Fruit fly (Drosophila melanogaster) whole organism, embryonic: ENCODE measurements around the gene nonC.

Experiments
- B-H1 ChIP-seq: fragments of 200-800 bp; sonication (Bioruptor generic); IDR thresholded peaks from 3 replicates; pipeline ENCODE4 v1.3.6; 2022; ENCODE audit warnings: missing biosample characterization, missing genetic modification characterization
- BEAF-32 ChIP-seq: fragments of 200-800 bp; sonication (Bioruptor generic); optimal IDR thresholded peaks from 3 replicates; lab custom pipeline; 2017; ENCODE audit warnings: missing biosample characterization, missing genetic modification characterization, mild to moderate bottlenecking, moderate library complexity, missing genetic modification reagents
- CG10209 ChIP-seq: fragments of 200-800 bp; sonication (Bioruptor generic); optimal IDR thresholded peaks from 3 replicates; lab custom pipeline; 2017; ENCODE audit warnings: missing biosample characterization, mild to moderate bottlenecking, missing genetic modification characterization, missing genetic modification reagents
- CG10431 ChIP-seq: fragments of 200-800 bp; sonication (Bioruptor generic); optimal IDR thresholded peaks from 3 replicates; lab custom pipeline; 2018; ENCODE audit warnings: missing biosample characterization, mild to moderate bottlenecking, missing genetic modification characterization
- CG10959 ChIP-seq: fragments of 200-800 bp; sonication (Bioruptor generic); IDR thresholded peaks from 2 replicates; pipeline ENCODE4 v1.3.6; 2022; ENCODE audit warnings: missing biosample characterization, missing genetic modification characterization
- CG12391 ChIP-seq: fragments of 200-800 bp; sonication (Bioruptor generic); optimal IDR thresholded peaks from 3 replicates; lab custom pipeline; 2018; ENCODE audit warnings: missing biosample characterization, mild to moderate bottlenecking, missing genetic modification characterization, moderate library complexity
- CG12769 ChIP-seq: fragments of 200-800 bp; sonication (Bioruptor generic); optimal IDR thresholded peaks from 2 replicates; lab custom pipeline; 2019; ENCODE audit warnings: missing biosample characterization, mild to moderate bottlenecking, missing genetic modification characterization, moderate library complexity
- CG13424 ChIP-seq: fragments of 200-800 bp; sonication (Bioruptor generic); optimal IDR thresholded peaks from 2 replicates; lab custom pipeline; 2019; ENCODE audit warnings: missing biosample characterization, mild to moderate bottlenecking, missing genetic modification characterization, moderate library complexity
- CG15601 ChIP-seq: fragments of 200-800 bp; sonication (Bioruptor generic); optimal IDR thresholded peaks from 3 replicates; lab custom pipeline; 2019; ENCODE audit warnings: missing biosample characterization, mild to moderate bottlenecking, missing genetic modification characterization, moderate library complexity
- CG17361 ChIP-seq: fragments of 200-800 bp; sonication (Bioruptor generic); IDR thresholded peaks from 3 replicates; pipeline ENCODE4 v1.3.6; 2022; ENCODE audit warnings: missing biosample characterization, missing genetic modification characterization
- CG18011 ChIP-seq: fragments of 200-800 bp; sonication (Bioruptor generic); optimal IDR thresholded peaks from 2 replicates; lab custom pipeline; 2017; ENCODE audit warnings: missing biosample characterization, missing genetic modification characterization, mild to moderate bottlenecking, moderate library complexity, missing genotype
- CG18476 ChIP-seq: fragments of 200-800 bp; sonication (Bioruptor generic); optimal IDR thresholded peaks from 2 replicates; lab custom pipeline; 2016; ENCODE audit warnings: missing biosample characterization, mild to moderate bottlenecking, missing genetic modification characterization
- CG2678 ChIP-seq: fragments of 200-800 bp; sonication (Bioruptor generic); optimal IDR thresholded peaks from 3 replicates; lab custom pipeline; 2019; ENCODE audit warnings: missing biosample characterization, mild to moderate bottlenecking, missing genetic modification characterization, moderate library complexity
- CG30431 ChIP-seq: fragments of 200-800 bp; sonication (Bioruptor generic); optimal IDR thresholded peaks from 2 replicates; lab custom pipeline; 2017; ENCODE audit warnings: missing biosample characterization, missing genetic modification characterization
- CG3838 ChIP-seq: fragments of 200-800 bp; sonication (Bioruptor generic); optimal IDR thresholded peaks from 3 replicates; lab custom pipeline; 2016; ENCODE audit warnings: missing biosample characterization, missing genetic modification characterization
- CG4730 ChIP-seq: fragments of 200-800 bp; sonication (Bioruptor generic); IDR thresholded peaks from 2 replicates; pipeline ENCODE4 v1.3.6; 2022; ENCODE audit warnings: missing biosample characterization, missing genetic modification characterization
- CG4854 ChIP-seq: fragments of 200-800 bp; sonication (Bioruptor generic); optimal IDR thresholded peaks from 2 replicates; lab custom pipeline; 2016; ENCODE audit warnings: missing biosample characterization, missing genetic modification characterization, inconsistent platforms
- CG5245 ChIP-seq: fragments of 200-800 bp; sonication (Bioruptor generic); optimal IDR thresholded peaks from 3 replicates; lab custom pipeline; 2016; ENCODE audit warnings: missing biosample characterization, missing genetic modification characterization
- CG6813 ChIP-seq: fragments of 200-800 bp; sonication (Bioruptor generic); optimal IDR thresholded peaks from 2 replicates; lab custom pipeline; 2017; ENCODE audit warnings: missing biosample characterization, missing genetic modification characterization, mild to moderate bottlenecking, moderate library complexity, missing genetic modification reagents
- CG7928 ChIP-seq: fragments of 200-800 bp; sonication (Bioruptor generic); optimal IDR thresholded peaks from 2 replicates; lab custom pipeline; 2017; ENCODE audit warnings: missing biosample characterization, mild to moderate bottlenecking, missing genetic modification characterization
- Camta ChIP-seq: fragments of 200-800 bp; sonication (Bioruptor generic); optimal IDR thresholded peaks from 2 replicates; lab custom pipeline; 2016; ENCODE audit warnings: missing biosample characterization, missing genetic modification characterization
- Dfd ChIP-seq, 2 experiments: fragments of >200 bp; optimal IDR thresholded peaks; 2 replicates each; lab custom pipeline; 2017; ENCODE audit warnings: missing biosample characterization in 2 of 2, missing genetic modification characterization in 2 of 2
- Dref ChIP-seq: fragments of 200-800 bp; sonication (Bioruptor generic); IDR thresholded peaks from 2 replicates; pipeline ENCODE4 v1.3.6; 2022; ENCODE audit warnings: missing biosample characterization, missing genetic modification characterization
- E2f2 ChIP-seq: fragments of 200-800 bp; sonication (Bioruptor generic); IDR thresholded peaks from 2 replicates; pipeline ENCODE4 v1.3.6; 2022; ENCODE audit warnings: missing biosample characterization, missing genetic modification characterization
- Hsf ChIP-seq: fragments of 200-800 bp; sonication (Bioruptor generic); optimal IDR thresholded peaks from 3 replicates; lab custom pipeline; 2016; ENCODE audit warnings: missing biosample characterization, missing genetic modification characterization
- Mrtf ChIP-seq: fragments of 200-800 bp; sonication (Bioruptor generic); IDR thresholded peaks from 3 replicates; pipeline ENCODE4 v1.3.6; 2022; ENCODE audit warnings: missing biosample characterization, missing genetic modification characterization
- NC2β ChIP-seq: fragments of 200-800 bp; sonication (Bioruptor generic); optimal IDR thresholded peaks from 2 replicates; lab custom pipeline; 2016; ENCODE audit warnings: missing biosample characterization, missing genetic modification characterization
- Optix ChIP-seq: fragments of 200-800 bp; sonication (Bioruptor generic); IDR thresholded peaks from 3 replicates; pipeline ENCODE4 v1.3.6; 2022; ENCODE audit warnings: missing biosample characterization, missing genetic modification characterization
- Scr ChIP-seq: fragments of 200-800 bp; sonication (Bioruptor generic); IDR thresholded peaks from 2 replicates; pipeline ENCODE4 v1.3.6; 2022; ENCODE audit warnings: missing biosample characterization, missing genetic modification characterization; ENCODE audit not compliant: partially characterized antibody
- Sox102F ChIP-seq: fragments of 200-800 bp; sonication (Bioruptor generic); optimal IDR thresholded peaks from 2 replicates; lab custom pipeline; 2018; ENCODE audit warnings: missing biosample characterization, mild to moderate bottlenecking, missing genetic modification characterization, moderate library complexity
- al ChIP-seq: fragments of 200-800 bp; sonication (Bioruptor generic); IDR thresholded peaks from 2 replicates; pipeline ENCODE4 v1.3.6; 2022; ENCODE audit warnings: missing biosample characterization, missing genetic modification characterization
- aop ChIP-seq: fragments of 200-800 bp; sonication (Bioruptor generic); IDR thresholded peaks from 2 replicates; pipeline ENCODE4 v1.3.6; 2022; ENCODE audit warnings: missing biosample characterization, missing genetic modification characterization
- ash1 ChIP-seq: fragments of 200-800 bp; sonication (Bioruptor generic); optimal IDR thresholded peaks from 2 replicates; lab custom pipeline; 2018; ENCODE audit warnings: missing biosample characterization, mild to moderate bottlenecking, missing genetic modification characterization
- ato ChIP-seq: fragments of 200-800 bp; sonication (Bioruptor generic); IDR thresholded peaks from 2 replicates; pipeline ENCODE4 v1.3.6; 2022; ENCODE audit warnings: missing biosample characterization, missing genetic modification characterization; ENCODE audit not compliant: partially characterized antibody
- bigmax ChIP-seq: fragments of 200-800 bp; sonication (Bioruptor generic); optimal IDR thresholded peaks from 2 replicates; lab custom pipeline; 2018; ENCODE audit warnings: missing biosample characterization, mild to moderate bottlenecking, missing genetic modification characterization
- dm ChIP-seq: fragments of 200-800 bp; sonication (Bioruptor generic); optimal IDR thresholded peaks from 3 replicates; lab custom pipeline; 2016; ENCODE audit warnings: missing biosample characterization, missing genetic modification characterization
- dmrt11E ChIP-seq: fragments of 200-800 bp; sonication (Bioruptor generic); optimal IDR thresholded peaks from 3 replicates; lab custom pipeline; 2018; ENCODE audit warnings: missing biosample characterization, mild to moderate bottlenecking, missing genetic modification characterization, moderate library complexity
- ems ChIP-seq: fragments of 200-800 bp; sonication (Bioruptor generic); optimal IDR thresholded peaks from 3 replicates; lab custom pipeline; 2016; ENCODE audit warnings: missing biosample characterization, missing genetic modification characterization
- fru ChIP-seq: fragments of >200 bp; optimal IDR thresholded peaks from 2 replicates; lab custom pipeline; 2017
- hb ChIP-seq: fragments of 200-800 bp; sonication (Bioruptor generic); IDR thresholded peaks from 3 replicates; pipeline ENCODE4 v1.3.6; 2022; ENCODE audit warnings: missing biosample characterization, missing genetic modification characterization; ENCODE audit not compliant: partially characterized antibody
- hkb ChIP-seq, 2 experiments: fragments of 200-800 bp in 1 of 2; fragments of >200 bp in 1 of 2; sonication (Bioruptor generic) in 1 of 2; IDR thresholded peaks in 1 of 2; optimal IDR thresholded peaks in 1 of 2; 2 replicates each; pipeline versions ENCODE4 v1.3.6 to Lab custom; 2017 to 2022; ENCODE audit warnings: missing biosample characterization in 1 of 2, missing genetic modification characterization in 1 of 2
- ind ChIP-seq: fragments of 200-800 bp; sonication (Bioruptor generic); optimal IDR thresholded peaks from 3 replicates; lab custom pipeline; 2016; ENCODE audit warnings: missing biosample characterization, missing genetic modification characterization
- jigr1 ChIP-seq: fragments of 200-800 bp; sonication (Bioruptor generic); IDR thresholded peaks from 3 replicates; pipeline ENCODE4 v1.3.6; 2022; ENCODE audit warnings: missing biosample characterization, missing genetic modification characterization
- maf-S ChIP-seq: fragments of 200-800 bp; sonication (Bioruptor generic); optimal IDR thresholded peaks from 2 replicates; lab custom pipeline; 2016; ENCODE audit warnings: missing biosample characterization, missing genetic modification characterization
- pb ChIP-seq: fragments of 200-800 bp; sonication (Bioruptor generic); optimal IDR thresholded peaks from 3 replicates; lab custom pipeline; 2016; ENCODE audit warnings: missing biosample characterization, missing genetic modification characterization
- slbo ChIP-seq: fragments of 200-800 bp; sonication (Bioruptor generic); IDR thresholded peaks from 2 replicates; pipeline ENCODE4 v1.3.6; 2022; ENCODE audit warnings: missing biosample characterization, missing genetic modification characterization
- tio ChIP-seq: fragments of 200-800 bp; sonication (Bioruptor generic); optimal IDR thresholded peaks from 2 replicates; lab custom pipeline; 2017; ENCODE audit warnings: missing biosample characterization, missing genetic modification characterization, inconsistent platforms
- usp ChIP-seq: fragments of >200 bp; optimal IDR thresholded peaks from 2 replicates; lab custom pipeline; 2017; ENCODE audit warnings: missing biosample characterization, missing genetic modification characterization

Gene nonC

DNA sequence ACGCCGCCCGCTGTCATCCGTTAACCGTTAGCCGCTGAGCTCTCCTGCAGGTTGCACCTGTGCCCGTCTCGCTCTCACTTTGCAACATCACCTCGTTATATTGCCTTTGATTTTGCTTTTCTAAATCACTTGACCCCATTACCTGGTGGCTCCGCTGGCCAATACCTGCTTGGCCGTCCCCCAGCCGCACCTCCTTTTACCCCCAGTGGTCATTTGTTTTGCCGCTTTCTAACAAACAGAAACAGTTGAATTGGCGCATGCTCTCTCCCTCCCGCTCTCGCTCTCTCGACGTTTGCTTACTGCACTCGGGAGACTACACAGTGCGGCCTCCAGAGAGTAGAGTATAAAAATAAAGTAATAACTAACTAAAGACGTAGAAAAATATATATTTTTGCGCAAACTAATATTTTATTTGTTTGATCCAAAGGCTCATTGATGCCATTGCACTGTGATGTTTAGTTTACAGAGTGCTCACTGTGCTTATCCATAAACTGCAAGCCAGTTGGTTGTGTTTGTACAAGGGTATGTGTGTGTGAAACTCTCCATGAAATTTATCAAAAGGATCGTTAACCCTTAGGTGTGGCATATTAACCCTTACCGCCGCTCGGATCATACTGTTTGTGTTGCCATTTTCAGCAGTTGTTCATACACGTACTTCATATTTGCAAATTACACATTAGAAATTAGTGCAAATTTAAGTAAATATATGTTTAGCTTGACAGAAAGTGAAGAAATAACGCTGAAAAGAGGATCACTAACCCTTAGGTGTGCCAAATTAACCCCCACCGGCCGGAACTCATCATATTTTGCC lies 19.6 kb upstream of the nonC start (continued):
- peak; percentile 56 for TF ChIP-seq CG5245 (GFP tag; lab: Kevin White, UChicago)
- 0 out of 2 replicates have a peak, but pooled peaks have one; percentile 8 for TF ChIP-seq Scr
- TF ChIP-seq Dref, result 0 out of 2 replicates have a peak, but pooled peaks have one; percentile 16
- peak; percentile 76; the same call in 1 of the 2 replicates for TF ChIP-seq al
- TF ChIP-seq CG18011 (GFP tag; lab: Kevin White, UChicago), result peak; percentile 20
- TF ChIP-seq ems, result peak; percentile 68
- TF ChIP-seq E2f2, result peak; percentile 54; the same call in 1 of the 2 replicates
- no peak for TF ChIP-seq Dfd (GFP tag; optimal IDR thresholded peaks at IDR 0.05; lab: Kevin White, UChicago)
- peak; percentile 56 for TF ChIP-seq NC2β (GFP tag; lab: Kevin White, UChicago)
- TF ChIP-seq CG6813, result peak; percentile 29
- TF ChIP-seq CG7928 (GFP tag; lab: Kevin White, UChicago), result peak; percentile 1
- peak; percentile 57 for TF ChIP-seq CG4854 (GFP tag; lab: Kevin White, UChicago)
- TF ChIP-seq ash1, result peak; percentile 56
- no peak for TF ChIP-seq CG12769 (tag; lab: Kevin White, UChicago)
- TF ChIP-seq Mrtf (GFP tag; lab: Robert Waterston, UW), result peak; percentile 81
- peak; percentile 26 for TF ChIP-seq pb
- peak; percentile 74; the same call in 2 of the 3 replicates for TF ChIP-seq jigr1 (GFP tag; lab: Robert Waterston, UW)
- TF ChIP-seq slbo (GFP tag; lab: Robert Waterston, UW), result peak; percentile 88
- peak; percentile 13 for TF ChIP-seq dm
- TF ChIP-seq CG17361, result no peak; the same call in 1 of the 3 replicates
- peak; percentile 39 for TF ChIP-seq Camta (GFP tag; lab: Kevin White, UChicago)
- peak; percentile 77 for TF ChIP-seq dmrt11E (tag; lab: Kevin White, UChicago)
- TF ChIP-seq BEAF-32 (GFP tag; lab: Kevin White, UChicago), result no peak
- peak; percentile 86 for TF ChIP-seq CG10959
- peak; percentile 83 for TF ChIP-seq Hsf (GFP tag; lab: Kevin White, UChicago)
- TF ChIP-seq CG10209, result peak; percentile 79
- no peak for TF ChIP-seq hkb (optimal IDR thresholded peaks at IDR 0.05; lab: Kevin White, UChicago)
- TF ChIP-seq hkb (GFP tag; IDR thresholded peaks at IDR 0.05; lab: Robert Waterston, UW), result peak; percentile 91
- TF ChIP-seq aop, result peak; percentile 61; the same call in 1 of the 2 replicates
- TF ChIP-seq B-H1 (GFP tag; lab: Robert Waterston, UW), result peak; percentile 84
- TF ChIP-seq CG3838 (GFP tag; lab: Kevin White, UChicago), result peak; percentile 60
- peak; percentile 79 for TF ChIP-seq tio
- TF ChIP-seq maf-S, result no peak
- no peak for TF ChIP-seq usp (GFP tag; lab: Kevin White, UChicago)
- TF ChIP-seq CG4730 (GFP tag; lab: Robert Waterston, UW), result peak; percentile 85
- no peak for TF ChIP-seq ato
- no peak for TF ChIP-seq CG2678 (tag; lab: Kevin White, UChicago)
- peak; percentile 67 for TF ChIP-seq CG18476 (GFP tag; lab: Kevin White, UChicago)
- TF ChIP-seq CG10431, result no peak
- peak; percentile 84 for TF ChIP-seq CG12391 (tag; lab: Kevin White, UChicago)
- no peak for TF ChIP-seq fru (lab: Kevin White, UChicago)
- peak; percentile 70 for TF ChIP-seq CG13424 (tag; lab: Kevin White, UChicago)
- TF ChIP-seq Optix, result peak; percentile 89
- no peak for TF ChIP-seq hb (GFP tag; lab: Robert Waterston, UW)
- TF ChIP-seq ind (GFP tag; lab: Kevin White, UChicago), result peak; percentile 79
- peak; percentile 59 for TF ChIP-seq CG30431 (GFP tag; lab: Kevin White, UChicago)
- TF ChIP-seq bigmax (GFP tag; lab: Kevin White, UChicago), result no peak
- no peak for TF ChIP-seq Sox102F
- TF ChIP-seq CG15601 (tag; lab: Kevin White, UChicago), result peak; percentile 64
